Fruit fly (Drosophila melanogaster) whole organism, embryonic: ENCODE data around the gene Ssu72.

Experiments used
- CG10209 ChIP-seq: fragments of 200-800 bp; sonication (Bioruptor generic); optimal IDR thresholded peaks from 3 replicates; lab custom pipeline; 2017; ENCODE audit warnings: missing biosample characterization, mild to moderate bottlenecking, missing genetic modification characterization, missing genetic modification reagents
- CG8765 ChIP-seq: fragments of 200-800 bp; sonication (Bioruptor generic); IDR thresholded peaks from 2 replicates; pipeline ENCODE4 v1.3.6; 2022; ENCODE audit warnings: missing biosample characterization, missing genetic modification characterization

- TF ChIP-seq CG8765: no peak
- TF ChIP-seq CG10209 (GFP tag; lab: Kevin White, UChicago): no peak
Measured at dm6 chrX:19622924-19623323, 41.4 kb upstream of the Ssu72 start, which contains the start of the genes Naa20A and MKP-4.
